Worm (Caenorhabditis elegans) whole organism, late embryonic: ENCODE measurements around the gene ocr-2.

Experiments
- C08G9.2 ChIP-seq: sonication (generic microtip); optimal IDR thresholded peaks from 2 replicates; lab custom pipeline; 2016; ENCODE audit warnings: mild to moderate bottlenecking, missing genetic modification characterization, moderate library complexity, missing compliant biosample characterization
- C38D4.7 ChIP-seq: fragments of 200-800 bp; sonication (Bioruptor generic); optimal IDR thresholded peaks from 2 replicates; lab custom pipeline; 2018; ENCODE audit warnings: mild to moderate bottlenecking, missing genetic modification characterization, moderate library complexity, missing compliant biosample characterization
- K02D7.2 ChIP-seq: sonication (generic microtip); optimal IDR thresholded peaks from 2 replicates; lab custom pipeline; 2017; ENCODE audit warnings: mild to moderate bottlenecking, missing genetic modification characterization, missing compliant biosample characterization
- K09A11.1 ChIP-seq: sonication (generic microtip); optimal IDR thresholded peaks from 2 replicates; lab custom pipeline; 2017; ENCODE audit warnings: antibody characterized with exemption, mild to moderate bottlenecking, missing genetic modification characterization, missing compliant biosample characterization; ENCODE audit not compliant: insufficient read depth
- T23F11.4 ChIP-seq: fragments of 200-800 bp; sonication (Bioruptor generic); optimal IDR thresholded peaks from 2 replicates; lab custom pipeline; 2018; ENCODE audit warnings: mild to moderate bottlenecking, missing genetic modification characterization, missing compliant biosample characterization
- ceh-18 ChIP-seq: sonication (generic microtip); optimal IDR thresholded peaks from 2 replicates; lab custom pipeline; 2016; ENCODE audit warnings: missing genetic modification characterization, missing compliant biosample characterization
- ceh-19 ChIP-seq: fragments of 200-800 bp; sonication (Bioruptor generic); optimal IDR thresholded peaks from 2 replicates; lab custom pipeline; 2018; ENCODE audit warnings: mild to moderate bottlenecking, missing genetic modification characterization, missing compliant biosample characterization
- ceh-24 ChIP-seq: sonication (generic microtip); optimal IDR thresholded peaks from 2 replicates; lab custom pipeline; 2016; ENCODE audit warnings: mild to moderate bottlenecking, missing genetic modification characterization, missing compliant biosample characterization
- ceh-30 ChIP-seq: fragments of 150-350 bp; optimal IDR thresholded peaks from 2 replicates; lab custom pipeline; 2014; ENCODE audit warnings: missing biosample characterization, missing genetic modification characterization
- ceh-48 ChIP-seq: sonication (generic microtip); optimal IDR thresholded peaks from 2 replicates; lab custom pipeline; 2016; ENCODE audit warnings: missing genetic modification characterization, inconsistent platforms, missing compliant biosample characterization
- ceh-9 ChIP-seq: sonication (generic microtip); optimal IDR thresholded peaks from 2 replicates; lab custom pipeline; 2016; ENCODE audit warnings: mild to moderate bottlenecking, missing genetic modification characterization, inconsistent platforms, missing compliant biosample characterization
- che-1 ChIP-seq: sonication (generic microtip); optimal IDR thresholded peaks from 2 replicates; lab custom pipeline; 2016; ENCODE audit warnings: mild to moderate bottlenecking, missing genetic modification characterization, missing compliant biosample characterization
- dve-1 ChIP-seq: sonication (generic microtip); optimal IDR thresholded peaks from 2 replicates; lab custom pipeline; 2017; ENCODE audit warnings: antibody characterized with exemption, mild to moderate bottlenecking, missing genetic modification characterization, missing compliant biosample characterization
- elt-2 ChIP-seq: sonication (generic microtip); optimal IDR thresholded peaks from 2 replicates; lab custom pipeline; 2016; ENCODE audit warnings: missing genetic modification reagents, missing genetic modification characterization, missing compliant biosample characterization
- elt-4 ChIP-seq: sonication (generic microtip); optimal IDR thresholded peaks from 2 replicates; lab custom pipeline; 2016; ENCODE audit warnings: missing genetic modification characterization, missing compliant biosample characterization
- eyg-1 ChIP-seq: sonication (generic microtip); optimal IDR thresholded peaks from 2 replicates; lab custom pipeline; 2016; ENCODE audit warnings: missing genotype, missing genetic modification characterization, missing compliant biosample characterization
- fax-1 ChIP-seq: sonication (generic microtip); optimal IDR thresholded peaks from 2 replicates; lab custom pipeline; 2016; ENCODE audit warnings: missing genotype, missing genetic modification characterization, missing compliant biosample characterization
- fkh-6 ChIP-seq: sonication (generic microtip); optimal IDR thresholded peaks from 2 replicates; lab custom pipeline; 2016; ENCODE audit warnings: missing genetic modification characterization, missing compliant biosample characterization
- lim-6 ChIP-seq: sonication (generic microtip); optimal IDR thresholded peaks from 2 replicates; lab custom pipeline; 2016; ENCODE audit warnings: missing genetic modification characterization, missing compliant biosample characterization
- lin-11 ChIP-seq: fragments of 200-800 bp; sonication (Bioruptor generic); optimal IDR thresholded peaks from 2 replicates; lab custom pipeline; 2018; ENCODE audit warnings: mild to moderate bottlenecking, missing genetic modification characterization, missing compliant biosample characterization
- madf-2 ChIP-seq: sonication (generic microtip); optimal IDR thresholded peaks from 2 replicates; lab custom pipeline; 2017; ENCODE audit warnings: missing genetic modification characterization, missing compliant biosample characterization
- mec-3 ChIP-seq: sonication (generic microtip); optimal IDR thresholded peaks from 2 replicates; lab custom pipeline; 2016; ENCODE audit warnings: borderline replicate concordance, missing genetic modification characterization, missing compliant biosample characterization
- nhr-11 ChIP-seq: fragments of 150-350 bp; optimal IDR thresholded peaks from 2 replicates; lab custom pipeline; 2014; ENCODE audit warnings: missing biosample characterization, missing genetic modification characterization
- npax-4 ChIP-seq: sonication (generic microtip); optimal IDR thresholded peaks from 2 replicates; lab custom pipeline; 2016; ENCODE audit warnings: missing genetic modification characterization, missing compliant biosample characterization
- pag-3 ChIP-seq: sonication (generic microtip); optimal IDR thresholded peaks from 2 replicates; lab custom pipeline; 2016; ENCODE audit warnings: missing compliant biosample characterization, missing genetic modification characterization, borderline replicate concordance
- pat-9 ChIP-seq: fragments of 200-800 bp; sonication (Bioruptor generic); optimal IDR thresholded peaks from 2 replicates; lab custom pipeline; 2018; ENCODE audit warnings: mild to moderate bottlenecking, missing genetic modification characterization, moderate library complexity, missing compliant biosample characterization
- pax-1 ChIP-seq: fragments of 150-350 bp; optimal IDR thresholded peaks from 2 replicates; lab custom pipeline; 2014; ENCODE audit warnings: missing biosample characterization, missing genetic modification characterization
- pha-2 ChIP-seq: sonication (generic microtip); optimal IDR thresholded peaks from 2 replicates; lab custom pipeline; 2017; ENCODE audit warnings: mild to moderate bottlenecking, missing genetic modification characterization, missing compliant biosample characterization
- pqm-1 ChIP-seq: sonication (generic microtip); optimal IDR thresholded peaks from 2 replicates; lab custom pipeline; 2016; ENCODE audit warnings: missing genetic modification characterization, missing compliant biosample characterization
- pros-1 ChIP-seq: fragments of 150-350 bp; optimal IDR thresholded peaks from 2 replicates; lab custom pipeline; 2014; ENCODE audit warnings: missing biosample characterization, missing genetic modification reagents, missing genetic modification characterization
- rnt-1 ChIP-seq: sonication (generic microtip); optimal IDR thresholded peaks from 2 replicates; lab custom pipeline; 2016; ENCODE audit warnings: missing genetic modification characterization, missing compliant biosample characterization
- sox-4 ChIP-seq: sonication (generic microtip); optimal IDR thresholded peaks from 2 replicates; lab custom pipeline; 2017; ENCODE audit warnings: mild to moderate bottlenecking, missing genetic modification characterization, inconsistent platforms, missing compliant biosample characterization
- syd-9 ChIP-seq: sonication (generic microtip); optimal IDR thresholded peaks from 2 replicates; lab custom pipeline; 2016; ENCODE audit warnings: mild to moderate bottlenecking, missing genetic modification characterization, moderate library complexity, missing compliant biosample characterization
- tbx-2 ChIP-seq: sonication (generic microtip); optimal IDR thresholded peaks from 2 replicates; lab custom pipeline; 2016; ENCODE audit warnings: missing genetic modification characterization, missing compliant biosample characterization
- unc-3 ChIP-seq, 2 experiments: fragments of 200-800 bp in 1 of 2; sonication (Bioruptor generic) in 1 of 2; sonication (generic microtip) in 1 of 2; conservative IDR thresholded peaks in 1 of 2; optimal IDR thresholded peaks in 1 of 2; 2 replicates each; pipeline versions ENCODE4 v1.3.6 to Lab custom; 2016 to 2022; ENCODE audit warnings: missing compliant biosample characterization in 2 of 2, missing genetic modification characterization in 2 of 2, missing genetic modification reagents in 1 of 2
- unc-42 ChIP-seq: sonication (generic microtip); optimal IDR thresholded peaks from 2 replicates; lab custom pipeline; 2016; ENCODE audit warnings: missing genotype, missing genetic modification characterization, missing compliant biosample characterization
- unc-55 ChIP-seq: sonication (generic microtip); optimal IDR thresholded peaks from 2 replicates; lab custom pipeline; 2017; ENCODE audit warnings: missing biosample characterization, missing genetic modification reagents, missing genetic modification characterization
- zip-5 ChIP-seq: sonication (generic microtip); optimal IDR thresholded peaks from 2 replicates; lab custom pipeline; 2016; ENCODE audit warnings: missing genetic modification characterization, missing compliant biosample characterization
- ztf-16 ChIP-seq: sonication (generic microtip); optimal IDR thresholded peaks from 2 replicates; lab custom pipeline; 2017; ENCODE audit warnings: missing genetic modification characterization, missing compliant biosample characterization

The ocr-2 gene

ce11 chrIV:8169674-8170073 is 50.2 kb downstream of the ocr-2 start, which contains the start of gene C07G1.15:
TSS of gene C07G1.15 (plus strand) at chrIV:8169974.
- TF ChIP-seq ceh-18 (tag; lab: Kevin White, UChicago) (no peak), ceh-48 (tag; lab: Kevin White, UChicago) (no peak), C08G9.2 (no peak), zip-5 (tag; lab: Kevin White, UChicago) (no peak), pag-3 (tag; lab: Kevin White, UChicago) (no peak), pqm-1 (no peak), eyg-1 (tag; lab: Kevin White, UChicago) (no peak), lim-6 (no peak), T23F11.4 (no peak), K02D7.2 (tag; lab: Kevin White, UChicago) (no peak), ztf-16 (tag; lab: Kevin White, UChicago) (no peak), tbx-2 (tag; lab: Kevin White, UChicago) (no peak), unc-42 (tag; lab: Kevin White, UChicago) (no peak)

- no peak for TF ChIP-seq ceh-18 (tag; lab: Kevin White, UChicago)
- no peak for TF ChIP-seq ceh-30
- TF ChIP-seq ceh-48 (tag; lab: Kevin White, UChicago): no peak
- TF ChIP-seq pag-3 (tag; lab: Kevin White, UChicago): no peak
- TF ChIP-seq unc-3 (GFP tag; conservative IDR thresholded peaks at IDR 0.05; lab: Robert Waterston, UW): no peak
- no peak for TF ChIP-seq unc-3 (tag; optimal IDR thresholded peaks at IDR 0.05; lab: Kevin White, UChicago)
- TF ChIP-seq pax-1 (tag; lab: Kevin White, UChicago): no peak
- TF ChIP-seq T23F11.4: no peak
- TF ChIP-seq K02D7.2 (tag; lab: Kevin White, UChicago): no peak
- TF ChIP-seq nhr-11 (tag; lab: Kevin White, UChicago): no peak
- TF ChIP-seq pqm-1: no peak
- TF ChIP-seq lim-6: no peak
- TF ChIP-seq ceh-19: no peak
- TF ChIP-seq dve-1 (tag; lab: Kevin White, UChicago): no peak
- no peak for TF ChIP-seq pat-9
- TF ChIP-seq elt-2: no peak
- no peak for TF ChIP-seq lin-11 (tag; lab: Kevin White, UChicago)
- TF ChIP-seq ceh-9 (tag; lab: Kevin White, UChicago): no peak
- no peak for TF ChIP-seq rnt-1 (tag; lab: Kevin White, UChicago)
- no peak for TF ChIP-seq unc-42 (tag; lab: Kevin White, UChicago)
- no peak for TF ChIP-seq syd-9 (tag; lab: Kevin White, UChicago)
Observed at ce11 chrIV:8168660-8169059, 51.2 kb downstream of the ocr-2 start, which contains the start of gene clec-52. TSS of gene clec-52 (minus strand) at chrIV:8168760.

ce11 chrIV:8165950-8166349 is 53.9 kb downstream of the ocr-2 start, which contains the start of gene B0218.7:
TSS of gene B0218.7 (minus strand) at chrIV:8166050.
- TF ChIP-seq pax-1 (tag; lab: Kevin White, UChicago) (no peak), elt-4 (tag; lab: Kevin White, UChicago) (no peak), npax-4 (tag; lab: Kevin White, UChicago) (no peak), elt-2 (no peak), che-1 (tag; lab: Kevin White, UChicago) (no peak), sox-4 (tag; lab: Kevin White, UChicago) (no peak), mec-3 (no peak), pha-2 (tag; lab: Kevin White, UChicago) (no peak)

- TF ChIP-seq madf-2 (no peak), ceh-24 (no peak), fax-1 (tag; lab: Kevin White, UChicago) (no peak), fkh-6 (tag; lab: Kevin White, UChicago) (no peak), unc-55 (GFP tag; lab: Kevin White, UChicago) (no peak), pros-1 (tag; lab: Kevin White, UChicago) (no peak), eyg-1 (tag; lab: Kevin White, UChicago) (no peak), T23F11.4 (no peak), elt-2 (no peak), lin-11 (tag; lab: Kevin White, UChicago) (no peak), mec-3 (no peak), K09A11.1 (tag; lab: Kevin White, UChicago) (no peak), ceh-18 (tag; lab: Kevin White, UChicago) (no peak), nhr-11 (tag; lab: Kevin White, UChicago) (no peak), dve-1 (tag; lab: Kevin White, UChicago) (no peak), C38D4.7 (GFP tag; lab: Kevin White, UChicago) (no peak)
Observed at ce11 chrIV:8164515-8164914, 55.4 kb downstream of the ocr-2 start.
